Fruit fly (Drosophila melanogaster) whole organism, prepupa: ENCODE results near the gene SPoCk.
A peak's percentile ranks its signal among the peaks of the same experiment; 100 is the strongest.

Experiments used
- Blimp-1 ChIP-seq: fragments of 200-800 bp; sonication (Bioruptor generic); optimal IDR thresholded peaks from 3 replicates; lab custom pipeline; 2017; ENCODE audit warnings: missing biosample characterization, missing genetic modification characterization, mild to moderate bottlenecking, moderate library complexity, missing genetic modification reagents
- CG10631 ChIP-seq: fragments of 200-800 bp; sonication (Bioruptor generic); optimal IDR thresholded peaks from 2 replicates; lab custom pipeline; 2016; ENCODE audit warnings: missing biosample characterization, missing genetic modification characterization
- CG11902 ChIP-seq: fragments of 200-800 bp; sonication (Bioruptor generic); optimal IDR thresholded peaks from 3 replicates; lab custom pipeline; 2016; ENCODE audit warnings: missing biosample characterization, missing genetic modification characterization
- CG1621 ChIP-seq: fragments of 200-800 bp; sonication (Bioruptor generic); optimal IDR thresholded peaks from 3 replicates; lab custom pipeline; 2018; ENCODE audit warnings: missing biosample characterization, mild to moderate bottlenecking, missing genetic modification characterization
- CG16779 ChIP-seq: fragments of 200-800 bp; sonication (Bioruptor generic); optimal IDR thresholded peaks from 3 replicates; lab custom pipeline; 2017; ENCODE audit warnings: missing biosample characterization, mild to moderate bottlenecking, missing genetic modification characterization
- CG3032 ChIP-seq: fragments of 200-800 bp; optimal IDR thresholded peaks from 2 replicates; lab custom pipeline; 2019; ENCODE audit warnings: missing biosample characterization, mild to moderate bottlenecking, missing genetic modification characterization, moderate library complexity
- CG32006 ChIP-seq: fragments of 200-800 bp; sonication (Bioruptor generic); optimal IDR thresholded peaks from 3 replicates; lab custom pipeline; 2017; ENCODE audit warnings: missing biosample characterization, mild to moderate bottlenecking, missing genetic modification characterization
- CG34406 ChIP-seq: fragments of 200-800 bp; sonication (Bioruptor generic); optimal IDR thresholded peaks from 3 replicates; lab custom pipeline; 2016; ENCODE audit warnings: missing biosample characterization, missing genetic modification characterization
- CG6163 ChIP-seq: fragments of 200-800 bp; sonication (Bioruptor generic); IDR thresholded peaks from 3 replicates; pipeline ENCODE4 v1.3.6; 2022; ENCODE audit warnings: missing biosample characterization, missing genetic modification characterization
- CG6276 ChIP-seq: fragments of 200-800 bp; sonication (Bioruptor generic); optimal IDR thresholded peaks from 2 replicates; lab custom pipeline; 2017; ENCODE audit warnings: missing biosample characterization, mild to moderate bottlenecking, missing genetic modification characterization
- CG6792 ChIP-seq: fragments of 200-800 bp; sonication (Bioruptor generic); optimal IDR thresholded peaks from 3 replicates; lab custom pipeline; 2016; ENCODE audit warnings: missing biosample characterization, missing genetic modification characterization
- CG7368 ChIP-seq: fragments of 200-800 bp; sonication (Bioruptor generic); optimal IDR thresholded peaks from 3 replicates; lab custom pipeline; 2016; ENCODE audit warnings: missing biosample characterization, missing genetic modification characterization
- CG8119 ChIP-seq: fragments of 200-800 bp; sonication (Bioruptor generic); IDR thresholded peaks from 3 replicates; pipeline ENCODE4 v1.3.6; 2022; ENCODE audit warnings: missing biosample characterization, missing genetic modification characterization
- CG8632 ChIP-seq: fragments of 200-800 bp; sonication (Bioruptor generic); optimal IDR thresholded peaks from 3 replicates; lab custom pipeline; 2016; ENCODE audit warnings: missing biosample characterization, missing genetic modification characterization
- CG9139 ChIP-seq: fragments of 200-800 bp; sonication (Bioruptor generic); optimal IDR thresholded peaks from 3 replicates; lab custom pipeline; 2017; ENCODE audit warnings: missing biosample characterization, mild to moderate bottlenecking, missing genetic modification characterization
- Eip75B ChIP-seq: fragments of 200-800 bp; sonication (Bioruptor generic); optimal IDR thresholded peaks from 3 replicates; lab custom pipeline; 2016; ENCODE audit warnings: missing biosample characterization, missing genetic modification characterization
- Eip78C ChIP-seq: fragments of 200-800 bp; sonication (Bioruptor generic); peaks from one replicate; lab custom pipeline; 2016; ENCODE audit warnings: missing biosample characterization, missing genetic modification characterization
- Eip93F ChIP-seq: fragments of 200-800 bp; sonication (Bioruptor generic); optimal IDR thresholded peaks from 2 replicates; lab custom pipeline; 2016; ENCODE audit warnings: missing biosample characterization, mild to moderate bottlenecking, missing genetic modification characterization
- Ets21C ChIP-seq: fragments of 200-800 bp; sonication (Bioruptor generic); optimal IDR thresholded peaks from 3 replicates; lab custom pipeline; 2016; ENCODE audit warnings: missing biosample characterization, missing genetic modification characterization
- Ets96B ChIP-seq: fragments of 200-800 bp; optimal IDR thresholded peaks from 2 replicates; lab custom pipeline; 2019; ENCODE audit warnings: missing biosample characterization, mild to moderate bottlenecking, missing genetic modification characterization, moderate library complexity
- Hr4 ChIP-seq: fragments of 200-800 bp; sonication (Bioruptor generic); optimal IDR thresholded peaks from 3 replicates; lab custom pipeline; 2016; ENCODE audit warnings: missing biosample characterization, missing genetic modification characterization
- OdsH ChIP-seq: fragments of 200-800 bp; sonication (Bioruptor generic); optimal IDR thresholded peaks from 3 replicates; lab custom pipeline; 2016; ENCODE audit warnings: missing biosample characterization, missing genetic modification characterization
- Smox ChIP-seq: fragments of 200-800 bp; sonication (Bioruptor generic); optimal IDR thresholded peaks from 3 replicates; lab custom pipeline; 2016; ENCODE audit warnings: missing biosample characterization, missing genetic modification characterization
- Sox102F ChIP-seq: fragments of 200-800 bp; sonication (Bioruptor generic); optimal IDR thresholded peaks from 2 replicates; lab custom pipeline; 2016; ENCODE audit warnings: missing biosample characterization, mild to moderate bottlenecking, missing genetic modification characterization
- Sox15 ChIP-seq: fragments of 200-800 bp; sonication (Bioruptor generic); optimal IDR thresholded peaks from 3 replicates; lab custom pipeline; 2016; ENCODE audit warnings: missing biosample characterization, missing genetic modification characterization
- achi ChIP-seq: fragments of 200-800 bp; sonication (Bioruptor generic); optimal IDR thresholded peaks from 3 replicates; lab custom pipeline; 2016; ENCODE audit warnings: missing biosample characterization, missing genetic modification characterization
- acj6 ChIP-seq: fragments of 200-800 bp; sonication (Bioruptor generic); optimal IDR thresholded peaks from 3 replicates; lab custom pipeline; 2016; ENCODE audit warnings: missing biosample characterization, missing genetic modification characterization
- cyc ChIP-seq: fragments of 200-800 bp; sonication (Bioruptor generic); optimal IDR thresholded peaks from 3 replicates; lab custom pipeline; 2016; ENCODE audit warnings: missing biosample characterization, missing genetic modification characterization
- dsx ChIP-seq: fragments of 200-800 bp; optimal IDR thresholded peaks from 3 replicates; lab custom pipeline; 2019; ENCODE audit warnings: missing biosample characterization, mild to moderate bottlenecking, missing genetic modification characterization, moderate library complexity; ENCODE audit not compliant: poor library complexity, severe bottlenecking
- eg ChIP-seq: fragments of 200-800 bp; sonication (Bioruptor generic); IDR thresholded peaks from 3 replicates; pipeline ENCODE4 v1.3.6; 2022; ENCODE audit warnings: missing biosample characterization, missing genetic modification characterization
- esn ChIP-seq: fragments of 200-800 bp; sonication (Bioruptor generic); optimal IDR thresholded peaks from 2 replicates; lab custom pipeline; 2016; ENCODE audit warnings: missing biosample characterization, mild to moderate bottlenecking, missing genetic modification characterization, moderate library complexity
- fd59A ChIP-seq: fragments of 200-800 bp; sonication (Bioruptor generic); optimal IDR thresholded peaks from 2 replicates; lab custom pipeline; 2017; ENCODE audit warnings: missing biosample characterization, mild to moderate bottlenecking, missing genetic modification characterization, missing genetic modification reagents
- fd85E ChIP-seq: fragments of 200-800 bp; sonication (Bioruptor generic); optimal IDR thresholded peaks from 3 replicates; lab custom pipeline; 2016; ENCODE audit warnings: missing biosample characterization, missing genetic modification characterization
- lz ChIP-seq: fragments of 200-800 bp; sonication (Bioruptor generic); optimal IDR thresholded peaks from 3 replicates; lab custom pipeline; 2016; ENCODE audit warnings: missing biosample characterization, missing genetic modification characterization
- net ChIP-seq: fragments of 200-800 bp; sonication (Bioruptor generic); optimal IDR thresholded peaks from 3 replicates; lab custom pipeline; 2016; ENCODE audit warnings: missing biosample characterization, missing genetic modification characterization
- pdm3 ChIP-seq: fragments of 200-800 bp; sonication (Bioruptor generic); optimal IDR thresholded peaks from 3 replicates; lab custom pipeline; 2016; ENCODE audit warnings: missing biosample characterization, missing genetic modification characterization
- salr ChIP-seq, 2 experiments: fragments of 200-800 bp; sonication (Bioruptor generic); optimal IDR thresholded peaks; 3 replicates each; lab custom pipeline; 2016 to 2018; ENCODE audit warnings: missing biosample characterization in 2 of 2, missing genetic modification characterization in 2 of 2, mild to moderate bottlenecking in 1 of 2
- ss ChIP-seq, 2 experiments: fragments of 200-800 bp; sonication (Bioruptor generic); optimal IDR thresholded peaks; 2 replicates in 1 of 2; 3 replicates in 1 of 2; lab custom pipeline; 2017 to 2018; ENCODE audit warnings: mild to moderate bottlenecking in 2 of 2, missing biosample characterization in 2 of 2, missing genetic modification characterization in 2 of 2, moderate library complexity in 1 of 2

Gene SPoCk

dm6 chr3L:22742945-22743582, 6.2 kb upstream of the SPoCk start (continued):
- TF ChIP-seq lz (GFP tag; lab: Kevin White, UChicago) (peak; percentile 25), CG11902 (GFP tag; lab: Kevin White, UChicago) (no peak), CG10631 (GFP tag; lab: Kevin White, UChicago) (peak; percentile 51), Eip75B (GFP tag; lab: Kevin White, UChicago) (no peak), fd85E (GFP tag; lab: Kevin White, UChicago) (no peak), Ets21C (GFP tag; lab: Kevin White, UChicago) (no peak), fd59A (GFP tag; lab: Kevin White, UChicago) (peak; percentile 43), pdm3 (GFP tag; lab: Kevin White, UChicago) (peak; percentile 50), CG32006 (GFP tag; lab: Kevin White, UChicago) (peak; percentile 72), ss (GFP tag; optimal IDR thresholded peaks at IDR 0.05; lab: Kevin White, UChicago) (no peak), Sox102F (GFP tag; lab: Kevin White, UChicago) (peak; percentile 21), CG7368 (GFP tag; lab: Kevin White, UChicago) (no peak), esn (GFP tag; lab: Kevin White, UChicago) (peak; percentile 47), net (GFP tag; lab: Kevin White, UChicago) (peak; percentile 26), acj6 (GFP tag; lab: Kevin White, UChicago) (peak; percentile 16), CG8119 (GFP tag; lab: Robert Waterston, UW) (no peak), cyc (GFP tag; lab: Kevin White, UChicago) (peak; percentile 29), Smox (peak; percentile 42), Hr4 (peak; percentile 51), CG6163 (no peak), achi (GFP tag; lab: Kevin White, UChicago) (peak; percentile 40), Ets96B (tag; lab: Kevin White, UChicago) (peak; percentile 7), eg (GFP tag; lab: Robert Waterston, UW) (no peak), dsx (GFP tag; lab: Kevin White, UChicago) (peak; percentile 71), CG8632 (GFP tag; lab: Kevin White, UChicago) (peak; percentile 9), Sox15 (GFP tag; lab: Kevin White, UChicago) (peak; percentile 25)

- TF ChIP-seq CG8119 (GFP tag; lab: Robert Waterston, UW) (no peak), CG1621 (no peak), CG34406 (GFP tag; lab: Kevin White, UChicago) (no peak), lz (GFP tag; lab: Kevin White, UChicago) (no peak), Blimp-1 (GFP tag; lab: Kevin White, UChicago) (no peak), salr (GFP tag; optimal IDR thresholded peaks at IDR 0.05; lab: Kevin White, UChicago) (no peak), Eip78C (GFP tag; lab: Kevin White, UChicago) (no peak), CG6276 (GFP tag; lab: Kevin White, UChicago) (no peak), CG16779 (tag; lab: Kevin White, UChicago) (no peak), Ets96B (tag; lab: Kevin White, UChicago) (no peak), Eip93F (GFP tag; lab: Kevin White, UChicago) (no peak), CG9139 (GFP tag; lab: Kevin White, UChicago) (no peak), CG3032 (tag; lab: Kevin White, UChicago) (no peak), OdsH (GFP tag; lab: Kevin White, UChicago) (no peak), Ets21C (GFP tag; lab: Kevin White, UChicago) (no peak), CG7368 (GFP tag; lab: Kevin White, UChicago) (no peak), CG6792 (GFP tag; lab: Kevin White, UChicago) (no peak), ss (GFP tag; optimal IDR thresholded peaks at IDR 0.05; lab: Kevin White, UChicago) (no peak)
Observed at dm6 chr3L:22749987-22750386, 743 bp downstream of the SPoCk start.
